Worm (Caenorhabditis elegans) whole organism, young adult: Measurements from ENCODE around the gene cab-1.
A peak's percentile ranks its signal among the peaks of the same experiment; 100 is the strongest.

ENCODE experiments used
- egrh-3 ChIP-seq: fragments of 200-800 bp; sonication (Bioruptor generic); IDR thresholded peaks from 2 replicates; pipeline ENCODE4 v1.3.6; 2022; ENCODE audit warnings: missing genetic modification reagents, missing genetic modification characterization, missing compliant biosample characterization
- rcor-1 ChIP-seq: fragments of 200-800 bp; sonication (Bioruptor generic); IDR thresholded peaks from 2 replicates; pipeline ENCODE4 v1.3.6; 2022; ENCODE audit warnings: missing genetic modification reagents, missing genetic modification characterization, missing compliant biosample characterization
- snpc-1.1 ChIP-seq: sonication (generic microtip); optimal IDR thresholded peaks from 2 replicates; lab custom pipeline; 2017; ENCODE audit warnings: missing genetic modification characterization, mild to moderate bottlenecking, missing compliant biosample characterization, antibody characterized with exemption, moderate library complexity, missing genotype, missing genetic modification reagents; ENCODE audit not compliant: insufficient read depth
- snpc-4 ChIP-seq, 5 experiments: fragments of 150-350 bp in 1 of 5; sonication (generic microtip) in 4 of 5; optimal IDR thresholded peaks; 2 replicates each; lab custom pipeline; 2014 to 2018; ENCODE audit warnings: missing genetic modification characterization in 5 of 5, missing biosample characterization in 3 of 5, antibody characterized with exemption in 2 of 5, mild to moderate bottlenecking in 2 of 5, missing compliant biosample characterization in 2 of 5, missing genotype in 2 of 5, moderate library complexity in 2 of 5, missing genetic modification reagents in 1 of 5

ce11 chrX:12205478-12206059, 7.1 kb downstream of the cab-1 start:
- TF ChIP-seq egrh-3 (peak; percentile 56; the same call in 1 of the 2 replicates), rcor-1 (GFP tag; lab: Robert Waterston, UW) (no peak), snpc-4 (GFP tag; optimal IDR thresholded peaks at IDR 0.05; lab: Kevin White, UChicago) (no peak), snpc-4 (tag; optimal IDR thresholded peaks at IDR 0.05; lab: Kevin White, UChicago) (peak in 1 of 4 experiments; percentile 22), snpc-1.1 (tag; lab: Kevin White, UChicago) (no peak)
